Fruit fly (Drosophila melanogaster): ENCODE results near the gene CG6276.

The CG6276 gene

dm6 chr3R:15340052-15340732, 20.3 kb upstream of the CG6276 start, which contains the start of gene SerRS-m:
Gene SerRS-m (plus strand): TSS chr3R:15340667.
- TF ChIP-seq noc (tag; optimal IDR thresholded peaks at IDR 0.05): no peak

- no peak for TF ChIP-seq noc (tag; optimal IDR thresholded peaks at IDR 0.05)
These were observed 19.2 kb upstream of the CG6276 start for dm6 chr3R:15339111-15339510.

dm6 chr3R:15332994-15333393, 13.1 kb upstream of the CG6276 start, which contains the start of the genes Fkbp39 and Cyfip:
Gene Fkbp39 (minus strand): TSS chr3R:15333133.
Gene Cyfip (plus strand): TSS chr3R:15333266.
- TF ChIP-seq noc (tag; optimal IDR thresholded peaks at IDR 0.05): no peak

dm6 chr3R:15330472-15330871, 10.6 kb upstream of the CG6276 start, which contains the start of gene mRpL9:
Gene mRpL9 (plus strand): TSS chr3R:15330738.
- no peak for TF ChIP-seq noc (tag; optimal IDR thresholded peaks at IDR 0.05)

- TF ChIP-seq noc (tag; optimal IDR thresholded peaks at IDR 0.05): no peak
These were observed 8.4 kb upstream of the CG6276 start, which contains the start of the genes CG6236 and ea for dm6 chr3R:15328083-15328779. Gene CG6236 (minus strand): TSS chr3R:15328269. Gene ea (plus strand): TSS chr3R:15328729.

- no peak for TF ChIP-seq noc (tag; optimal IDR thresholded peaks at IDR 0.05)
These were observed 847 bp upstream of the CG6276 start, which contains the start of gene ear for dm6 chr3R:15320747-15321085. Gene ear (plus strand): TSS chr3R:15320756.

- no peak for TF ChIP-seq noc (tag; optimal IDR thresholded peaks at IDR 0.05)
These were observed 3.5 kb downstream of the CG6276 start, which contains the start of gene CG14866 for dm6 chr3R:15316326-15316725. Gene CG14866 (plus strand): TSS chr3R:15316471.

- TF ChIP-seq noc (tag; optimal IDR thresholded peaks at IDR 0.05): no peak
These were observed 6.0 kb downstream of the CG6276 start for dm6 chr3R:15313836-15314235.

- no peak for TF ChIP-seq noc (tag; optimal IDR thresholded peaks at IDR 0.05)
These were observed 9.2 kb downstream of the CG6276 start for dm6 chr3R:15310695-15311094.

- TF ChIP-seq noc (tag; optimal IDR thresholded peaks at IDR 0.05): no peak
These were observed 9.9 kb downstream of the CG6276 start, which contains the start of gene Tm2 for dm6 chr3R:15309924-15310323. Gene Tm2 (plus strand): TSS chr3R:15310193.

dm6 chr3R:15305246-15305645, 14.6 kb downstream of the CG6276 start:
- no peak for TF ChIP-seq noc (tag; optimal IDR thresholded peaks at IDR 0.05)

- TF ChIP-seq noc (tag; optimal IDR thresholded peaks at IDR 0.05): peak; percentile 51
These were observed 22.0 kb downstream of the CG6276 start for dm6 chr3R:15297904-15298303.

dm6 chr3R:15293878-15294350, 26.0 kb downstream of the CG6276 start:
- TF ChIP-seq noc (tag; optimal IDR thresholded peaks at IDR 0.05): no peak

dm6 chr3R:15293005-15293877, 26.6 kb downstream of the CG6276 start:
- peak; percentile 59 for TF ChIP-seq noc (tag; optimal IDR thresholded peaks at IDR 0.05)

dm6 chr3R:15292241-15293004, 27.4 kb downstream of the CG6276 start:
- TF ChIP-seq noc (tag; optimal IDR thresholded peaks at IDR 0.05): no peak

All from whole organism, larva.